Worm (Caenorhabditis elegans) whole organism, L3 larva: ENCODE measurements around the gene W08E12.7.

Experiments
- R02D3.7 ChIP-seq: fragments of 150-350 bp; optimal IDR thresholded peaks from 2 replicates; lab custom pipeline; 2014; ENCODE audit warnings: missing biosample characterization, missing genetic modification characterization
- ZK546.5 ChIP-seq: sonication (generic microtip); optimal IDR thresholded peaks from 2 replicates; lab custom pipeline; 2017; ENCODE audit warnings: missing biosample characterization, missing genetic modification characterization
- aly-2 ChIP-seq: fragments of 150-350 bp; optimal IDR thresholded peaks from 2 replicates; lab custom pipeline; 2014; ENCODE audit warnings: missing biosample characterization, missing genetic modification characterization
- ama-1 ChIP-seq: fragments of 150-350 bp; optimal IDR thresholded peaks from 2 replicates; lab custom pipeline; 2018
- ceh-16 ChIP-seq: sonication (generic microtip); optimal IDR thresholded peaks from 2 replicates; lab custom pipeline; 2017; ENCODE audit warnings: missing biosample characterization, missing genetic modification characterization
- ceh-28 ChIP-seq: fragments of 150-350 bp; optimal IDR thresholded peaks from 2 replicates; lab custom pipeline; 2014; ENCODE audit warnings: missing biosample characterization, missing genetic modification reagents, missing genetic modification characterization
- ceh-82 ChIP-seq: fragments of 150-350 bp; optimal IDR thresholded peaks from 2 replicates; lab custom pipeline; 2014; ENCODE audit warnings: missing biosample characterization, missing genetic modification characterization
- ceh-9 ChIP-seq: sonication (generic microtip); optimal IDR thresholded peaks from 2 replicates; lab custom pipeline; 2018; ENCODE audit warnings: missing biosample characterization, missing genetic modification characterization
- daf-12 ChIP-seq: fragments of 150-350 bp; optimal IDR thresholded peaks from 2 replicates; lab custom pipeline; 2014; ENCODE audit warnings: missing biosample characterization, missing genetic modification reagents, missing genetic modification characterization
- egl-27 ChIP-seq: sonication (generic microtip); optimal IDR thresholded peaks from 4 replicates; lab custom pipeline; 2017; ENCODE audit warnings: missing biosample characterization, missing genetic modification reagents, missing genetic modification characterization
- egl-5 ChIP-seq: fragments of 150-350 bp; optimal IDR thresholded peaks from 2 replicates; lab custom pipeline; 2017; ENCODE audit warnings: missing biosample characterization, missing genetic modification reagents, missing genetic modification characterization, inconsistent platforms
- elt-1 ChIP-seq: fragments of 150-350 bp; optimal IDR thresholded peaks from 2 replicates; lab custom pipeline; 2014; ENCODE audit warnings: missing biosample characterization, missing genetic modification characterization
- elt-2 ChIP-seq: sonication (generic microtip); optimal IDR thresholded peaks from 2 replicates; lab custom pipeline; 2016; ENCODE audit warnings: missing genetic modification reagents, mild to moderate bottlenecking, missing genetic modification characterization, missing compliant biosample characterization
- elt-3 ChIP-seq, 3 experiments: fragments of 150-350 bp in 1 of 3; sonication (generic microtip) in 2 of 3; optimal IDR thresholded peaks; 2 replicates in 2 of 3; 4 replicates in 1 of 3; lab custom pipeline; 2014 to 2017; ENCODE audit warnings: missing biosample characterization in 3 of 3, missing genetic modification characterization in 3 of 3
- eor-1 ChIP-seq, 2 experiments: fragments of 150-350 bp; optimal IDR thresholded peaks; 2 replicates each; lab custom pipeline; 2014 to 2018; ENCODE audit warnings: missing biosample characterization in 2 of 2, missing genetic modification characterization in 2 of 2
- fkh-10 ChIP-seq: sonication (generic microtip); optimal IDR thresholded peaks from 2 replicates; lab custom pipeline; 2017; ENCODE audit warnings: missing biosample characterization, missing genetic modification reagents, missing genetic modification characterization
- fkh-2 ChIP-seq: fragments of 150-350 bp; optimal IDR thresholded peaks from 2 replicates; lab custom pipeline; 2014; ENCODE audit warnings: missing biosample characterization, missing genetic modification reagents, missing genetic modification characterization
- fos-1 ChIP-seq: fragments of 150-350 bp; optimal IDR thresholded peaks from 2 replicates; lab custom pipeline; 2014; ENCODE audit warnings: missing biosample characterization, missing genetic modification characterization
- hmg-11 ChIP-seq: sonication (generic microtip); optimal IDR thresholded peaks from 2 replicates; lab custom pipeline; 2016; ENCODE audit warnings: missing genetic modification characterization, missing compliant biosample characterization
- jun-1 ChIP-seq: fragments of 150-350 bp; optimal IDR thresholded peaks from 2 replicates; lab custom pipeline; 2014; ENCODE audit warnings: missing biosample characterization, missing genetic modification reagents, missing genetic modification characterization
- lin-15B ChIP-seq: fragments of 150-350 bp; optimal IDR thresholded peaks from 2 replicates; lab custom pipeline; 2014; ENCODE audit warnings: missing biosample characterization, missing genetic modification characterization
- lin-39 ChIP-seq: fragments of 150-350 bp; optimal IDR thresholded peaks from 2 replicates; lab custom pipeline; 2018; ENCODE audit warnings: missing biosample characterization, missing genetic modification reagents, missing genetic modification characterization
- lsy-12 ChIP-seq: sonication (generic microtip); optimal IDR thresholded peaks from 2 replicates; lab custom pipeline; 2016; ENCODE audit warnings: mild to moderate bottlenecking, missing genetic modification characterization, missing compliant biosample characterization
- mdl-1 ChIP-seq: fragments of 150-350 bp; optimal IDR thresholded peaks from 2 replicates; lab custom pipeline; 2014; ENCODE audit warnings: missing biosample characterization, missing genetic modification characterization
- mml-1 ChIP-seq: fragments of 150-350 bp; sonication (generic microtip); optimal IDR thresholded peaks from 3 replicates; lab custom pipeline; 2014; ENCODE audit warnings: missing biosample characterization, missing genetic modification characterization
- nfya-1 ChIP-seq: sonication (generic microtip); optimal IDR thresholded peaks from 2 replicates; lab custom pipeline; 2017; ENCODE audit warnings: missing genetic modification characterization, mild to moderate bottlenecking, missing compliant biosample characterization, antibody characterized with exemption, moderate library complexity; ENCODE audit not compliant: insufficient read depth
- nhr-11 ChIP-seq: fragments of 150-350 bp; optimal IDR thresholded peaks from 2 replicates; lab custom pipeline; 2014; ENCODE audit warnings: missing biosample characterization, missing genetic modification characterization
- nhr-12 ChIP-seq: fragments of 150-350 bp; optimal IDR thresholded peaks from 2 replicates; lab custom pipeline; 2014; ENCODE audit warnings: missing biosample characterization, missing genetic modification characterization
- nhr-23 ChIP-seq: fragments of 150-350 bp; optimal IDR thresholded peaks from 2 replicates; lab custom pipeline; 2014; ENCODE audit warnings: missing biosample characterization, missing genetic modification reagents, missing genetic modification characterization
- nhr-237 ChIP-seq: fragments of 150-350 bp; optimal IDR thresholded peaks from 2 replicates; lab custom pipeline; 2014; ENCODE audit warnings: missing biosample characterization, missing genetic modification characterization
- nhr-25 ChIP-seq: sonication (generic microtip); optimal IDR thresholded peaks from 2 replicates; lab custom pipeline; 2017; ENCODE audit warnings: missing biosample characterization, missing genetic modification characterization
- nhr-28 ChIP-seq: fragments of 150-350 bp; optimal IDR thresholded peaks from 2 replicates; lab custom pipeline; 2014; ENCODE audit warnings: missing biosample characterization, missing genetic modification characterization
- nhr-43 ChIP-seq: sonication (generic microtip); optimal IDR thresholded peaks from 2 replicates; lab custom pipeline; 2016; ENCODE audit warnings: mild to moderate bottlenecking, missing genetic modification characterization, missing compliant biosample characterization; ENCODE audit not compliant: poor library complexity, severe bottlenecking
- nhr-67 ChIP-seq: fragments of 150-350 bp; optimal IDR thresholded peaks from 2 replicates; lab custom pipeline; 2014; ENCODE audit warnings: missing biosample characterization, missing genetic modification characterization
- nhr-76 ChIP-seq: fragments of 150-350 bp; sonication (generic microtip); optimal IDR thresholded peaks from 5 replicates; lab custom pipeline; 2014; ENCODE audit warnings: missing biosample characterization, missing genetic modification characterization
- nhr-77 ChIP-seq: fragments of 150-350 bp; optimal IDR thresholded peaks from 2 replicates; lab custom pipeline; 2014; ENCODE audit warnings: missing biosample characterization, missing genetic modification characterization
- pha-4 ChIP-seq: fragments of 150-350 bp; optimal IDR thresholded peaks from 2 replicates; lab custom pipeline; 2014; ENCODE audit warnings: missing biosample characterization, missing genetic modification reagents, missing genetic modification characterization
- pqm-1 ChIP-seq: fragments of 150-350 bp; optimal IDR thresholded peaks from 2 replicates; lab custom pipeline; 2017; ENCODE audit warnings: missing biosample characterization, missing genetic modification characterization, inconsistent platforms
- sea-2 ChIP-seq: fragments of 150-350 bp; sonication (generic microtip); optimal IDR thresholded peaks from 4 replicates; lab custom pipeline; 2014; ENCODE audit warnings: missing biosample characterization, missing genetic modification reagents, missing genetic modification characterization
- skn-1 ChIP-seq: fragments of 150-350 bp; optimal IDR thresholded peaks from 2 replicates; lab custom pipeline; 2014; ENCODE audit warnings: missing biosample characterization, missing genetic modification characterization
- snpc-4 ChIP-seq: fragments of 150-350 bp; optimal IDR thresholded peaks from 2 replicates; lab custom pipeline; 2014; ENCODE audit warnings: missing biosample characterization, missing genetic modification characterization
- tbx-2 ChIP-seq: sonication (generic microtip); optimal IDR thresholded peaks from 2 replicates; lab custom pipeline; 2016; ENCODE audit warnings: mild to moderate bottlenecking, missing genetic modification characterization, missing compliant biosample characterization
- unc-39 ChIP-seq: sonication (generic microtip); optimal IDR thresholded peaks from 4 replicates; lab custom pipeline; 2017; ENCODE audit warnings: missing biosample characterization, missing genetic modification characterization
- unc-62 ChIP-seq: fragments of 150-350 bp; sonication (generic microtip); optimal IDR thresholded peaks from 4 replicates; lab custom pipeline; 2014; ENCODE audit warnings: missing biosample characterization, missing genetic modification reagents, missing genetic modification characterization
- zag-1 ChIP-seq: fragments of 150-350 bp; optimal IDR thresholded peaks from 2 replicates; lab custom pipeline; 2014; ENCODE audit warnings: missing biosample characterization, missing genetic modification characterization
- ztf-11 ChIP-seq: fragments of 150-350 bp; optimal IDR thresholded peaks from 2 replicates; lab custom pipeline; 2014; ENCODE audit warnings: missing biosample characterization, missing genetic modification characterization
- ztf-4 ChIP-seq: fragments of 150-350 bp; optimal IDR thresholded peaks from 2 replicates; lab custom pipeline; 2014; ENCODE audit warnings: missing biosample characterization, missing genetic modification characterization

W08E12.7 gene

DNA sequence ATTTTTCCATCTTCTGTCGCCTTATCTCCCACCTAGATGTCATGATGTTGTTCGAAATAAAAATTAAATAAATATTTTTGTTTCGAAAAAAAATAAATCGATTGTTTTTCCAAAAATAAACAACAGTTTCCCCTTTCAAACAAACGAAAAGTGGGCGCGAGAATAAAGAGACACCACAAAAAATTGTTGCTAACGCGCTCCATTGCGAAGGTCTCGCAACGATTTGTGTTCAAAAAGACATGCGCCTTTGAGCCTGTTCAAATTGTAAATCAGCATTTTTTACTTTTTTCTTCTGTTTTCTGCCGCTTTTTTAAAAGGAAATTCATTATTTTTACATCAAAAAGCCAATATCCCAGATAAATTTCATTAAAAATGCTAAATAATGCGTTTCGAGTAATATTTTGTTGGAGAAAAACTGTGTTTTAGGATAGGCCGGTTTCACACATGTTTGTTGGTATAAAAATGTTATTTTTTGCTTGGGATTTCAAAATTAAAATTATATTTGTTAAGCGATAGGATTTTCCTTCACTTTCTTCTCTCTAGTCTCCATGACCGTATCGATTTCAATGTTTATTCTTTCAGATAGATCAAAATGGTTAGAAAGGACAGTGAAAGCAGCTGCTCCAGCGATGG lies at the start of gene W08E12.7:
TSS of gene W08E12.7 (plus strand) at position 583 of the 633 bp plus-strand sequence.
- TF ChIP-seq ama-1 (lab: Kevin White, UChicago), result peak; percentile 88
- TF ChIP-seq nhr-12 (tag; lab: Kevin White, UChicago), result no peak
- TF ChIP-seq lin-15B (tag; lab: Kevin White, UChicago), result peak; percentile 99
- no peak for TF ChIP-seq mml-1
- peak; percentile 50 for TF ChIP-seq hmg-11 (tag; lab: Kevin White, UChicago)
- peak; percentile 52 for TF ChIP-seq unc-62 (GFP tag; lab: Kevin White, UChicago)
- TF ChIP-seq nhr-23, result peak; percentile 97
- no peak for TF ChIP-seq fkh-2 (tag; lab: Kevin White, UChicago)
- peak; percentile 81 for TF ChIP-seq skn-1
- no peak for TF ChIP-seq nhr-237 (tag; lab: Kevin White, UChicago)
- TF ChIP-seq ZK546.5, result peak; percentile 26
- peak; percentile 87 for TF ChIP-seq fkh-10 (GFP tag; lab: Kevin White, UChicago)
- no peak for TF ChIP-seq elt-1 (tag; lab: Kevin White, UChicago)
- peak; percentile 80 for TF ChIP-seq pqm-1 (tag; lab: Kevin White, UChicago)
- peak; percentile 74 for TF ChIP-seq egl-5 (tag; lab: Kevin White, UChicago)
- TF ChIP-seq nhr-11 (tag; lab: Kevin White, UChicago), result peak; percentile 82
- peak; percentile 31 for TF ChIP-seq nhr-67
- TF ChIP-seq nhr-28, result peak; percentile 27
- peak; percentile 93 for TF ChIP-seq snpc-4 (tag; lab: Kevin White, UChicago)
- peak; percentile 63 for TF ChIP-seq nhr-77
- TF ChIP-seq jun-1 (tag; lab: Kevin White, UChicago), result peak; percentile 89
- TF ChIP-seq zag-1 (tag; lab: Kevin White, UChicago), result no peak
- peak; percentile 38 for TF ChIP-seq tbx-2 (tag; lab: Kevin White, UChicago)
- TF ChIP-seq nhr-76 (tag; lab: Kevin White, UChicago), result peak; percentile 51
- TF ChIP-seq ceh-28 (tag; lab: Kevin White, UChicago), result peak; percentile 83
- TF ChIP-seq pha-4 (tag; lab: Kevin White, UChicago), result peak; percentile 100
- peak in 1 of 3 experiments; percentile 31 for TF ChIP-seq elt-3 (tag; optimal IDR thresholded peaks at IDR 0.05; lab: Kevin White, UChicago)
- peak; percentile 95 for TF ChIP-seq nhr-25
- TF ChIP-seq ceh-82 (tag; lab: Kevin White, UChicago), result peak; percentile 66
- no peak for TF ChIP-seq ceh-16 (tag; lab: Kevin White, UChicago)
- no peak for TF ChIP-seq ceh-9 (tag; lab: Kevin White, UChicago)
- peak; percentile 32 for TF ChIP-seq fos-1 (tag; lab: Kevin White, UChicago)
- TF ChIP-seq lsy-12 (tag; lab: Kevin White, UChicago), result peak; percentile 76
- no peak for TF ChIP-seq ztf-11 (tag; lab: Kevin White, UChicago)
- TF ChIP-seq mdl-1 (tag; lab: Kevin White, UChicago), result peak; percentile 24
- peak; percentile 81 for TF ChIP-seq R02D3.7 (tag; lab: Kevin White, UChicago)
- peak; percentile 93 for TF ChIP-seq nfya-1
- no peak for TF ChIP-seq sea-2
- TF ChIP-seq lin-39, result peak; percentile 80
- peak; percentile 51 for TF ChIP-seq ztf-4 (tag; lab: Kevin White, UChicago)
- peak; percentile 5 for TF ChIP-seq egl-27 (tag; lab: Kevin White, UChicago)
- peak; percentile 83 for TF ChIP-seq nhr-43 (tag; lab: Kevin White, UChicago)
- peak; percentile 71 for TF ChIP-seq elt-2 (tag; lab: Kevin White, UChicago)
- TF ChIP-seq unc-39, result no peak
- no peak for TF ChIP-seq aly-2 (tag; lab: Kevin White, UChicago)
- no peak for TF ChIP-seq daf-12 (tag; lab: Kevin White, UChicago)
- no peak for TF ChIP-seq eor-1 (tag; optimal IDR thresholded peaks at IDR 0.05; lab: Kevin White, UChicago)
